Fruit fly (Drosophila melanogaster) Kc167 (cell line): ENCODE results near the gene Cpr64Ac.

Source experiments
- Myc ChIP-seq: fragments of >200 bp; optimal IDR thresholded peaks from 2 replicates; lab custom pipeline; 2017; ENCODE audit warnings: missing external identifiers
- Sin3A ChIP-seq: fragments of >200 bp; optimal IDR thresholded peaks from 2 replicates; lab custom pipeline; 2018; ENCODE audit warnings: missing external identifiers
- h ChIP-seq: fragments of >200 bp; optimal IDR thresholded peaks from 3 replicates; lab custom pipeline; 2018; ENCODE audit warnings: missing external identifiers
- insv ChIP-seq: fragments of >200 bp; optimal IDR thresholded peaks from 3 replicates; lab custom pipeline; 2018; ENCODE audit warnings: missing external identifiers
- psq ChIP-seq: fragments of >200 bp; optimal IDR thresholded peaks from 2 replicates; lab custom pipeline; 2017; ENCODE audit warnings: missing external identifiers
- ttk ChIP-seq: sonication (Bioruptor generic); optimal IDR thresholded peaks from 2 replicates; lab custom pipeline; 2017; ENCODE audit warnings: missing external identifiers

Gene Cpr64Ac

dm6 chr3L:4187930-4188523 lies 24.7 kb downstream of the Cpr64Ac start, which contains the start of the genes Teh2 and tipE:
Gene Teh2 (minus strand): TSS chr3L:4188023.
Gene tipE (plus strand): TSS chr3L:4188499.
- TF ChIP-seq Sin3A (lab: Kevin White, UChicago) (no peak), psq (lab: Kevin White, UChicago) (no peak), Myc (lab: Kevin White, UChicago) (no peak), insv (no peak), h (no peak), ttk (lab: Kevin White, UChicago) (no peak)

- TF ChIP-seq psq (lab: Kevin White, UChicago) (no peak), insv (no peak), Sin3A (lab: Kevin White, UChicago) (no peak), h (no peak), Myc (lab: Kevin White, UChicago) (no peak), ttk (lab: Kevin White, UChicago) (no peak)
These were observed 26.1 kb downstream of the Cpr64Ac start, which contains the start of gene VhaM9.7-c for dm6 chr3L:4186659-4187058. Gene VhaM9.7-c (minus strand): TSS chr3L:4186865.

- TF ChIP-seq h (no peak), ttk (lab: Kevin White, UChicago) (no peak), psq (lab: Kevin White, UChicago) (no peak), Sin3A (lab: Kevin White, UChicago) (no peak), insv (no peak), Myc (lab: Kevin White, UChicago) (no peak)
These were observed 27.5 kb downstream of the Cpr64Ac start for dm6 chr3L:4185259-4185658.

- no peak for TF ChIP-seq insv
- TF ChIP-seq h = no peak
- TF ChIP-seq ttk (lab: Kevin White, UChicago) = no peak
- TF ChIP-seq psq (lab: Kevin White, UChicago) = no peak
- no peak for TF ChIP-seq Sin3A (lab: Kevin White, UChicago)
- TF ChIP-seq Myc (lab: Kevin White, UChicago) = no peak
These were observed 28.2 kb downstream of the Cpr64Ac start, which contains the start of gene Teh3 for dm6 chr3L:4184563-4184962. Gene Teh3 (minus strand): TSS chr3L:4184663.

dm6 chr3L:4177981-4178562 lies 34.6 kb downstream of the Cpr64Ac start, which contains the start of gene Teh4:
Gene Teh4 (minus strand): TSS chr3L:4178270.
- no peak for TF ChIP-seq Sin3A (lab: Kevin White, UChicago)
- no peak for TF ChIP-seq h
- no peak for TF ChIP-seq psq (lab: Kevin White, UChicago)
- no peak for TF ChIP-seq Myc (lab: Kevin White, UChicago)
- no peak for TF ChIP-seq insv
- TF ChIP-seq ttk (lab: Kevin White, UChicago) = no peak

dm6 chr3L:4173584-4173983 lies 39.1 kb downstream of the Cpr64Ac start, which contains the start of gene CG18675:
Gene CG18675 (plus strand): TSS chr3L:4173884.
- TF ChIP-seq insv (no peak), Sin3A (lab: Kevin White, UChicago) (no peak), psq (lab: Kevin White, UChicago) (no peak), ttk (lab: Kevin White, UChicago) (no peak), h (no peak), Myc (lab: Kevin White, UChicago) (no peak)

dm6 chr3L:4169957-4170651 lies 42.6 kb downstream of the Cpr64Ac start, which contains the start of gene Ero1L:
Gene Ero1L (plus strand): TSS chr3L:4170404.
- TF ChIP-seq insv (no peak), ttk (lab: Kevin White, UChicago) (no peak), Sin3A (lab: Kevin White, UChicago) (no peak)

- TF ChIP-seq h (no peak), psq (lab: Kevin White, UChicago) (no peak), Myc (lab: Kevin White, UChicago) (no peak)
These were observed 45.3 kb downstream of the Cpr64Ac start, which contains the start of gene mas for dm6 chr3L:4167353-4167842. Gene mas (minus strand): TSS chr3L:4167464.
